Worm (Caenorhabditis elegans): ENCODE data around the gene sre-12.

Gene sre-12

DNA sequence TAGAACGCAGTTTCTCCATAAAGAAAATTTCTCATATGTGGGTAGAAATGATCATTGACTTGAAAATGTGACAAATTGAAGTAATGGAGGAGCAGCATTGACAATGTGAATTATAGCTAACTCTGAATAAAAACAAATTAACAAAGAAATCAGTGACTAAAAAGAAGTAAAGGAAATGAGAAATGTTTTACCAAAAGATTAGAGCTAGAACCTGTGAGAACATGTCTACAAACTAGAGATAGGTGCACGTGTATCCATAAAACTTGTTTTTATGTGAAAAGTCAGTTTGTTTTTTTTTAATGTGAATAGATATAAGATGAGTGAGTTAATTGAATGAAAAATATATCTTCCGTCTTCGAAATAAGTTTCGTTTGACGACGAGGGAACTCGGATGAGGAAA, at the start of gene sre-12:
Gene sre-12 (minus strand): TSS at position 101 of the 400 bp plus-strand sequence.
- no peak for TF ChIP-seq lir-3 (tag; optimal IDR thresholded peaks at IDR 0.05)
- TF ChIP-seq hif-1 (tag; optimal IDR thresholded peaks at IDR 0.05), result no peak
- TF ChIP-seq dmd-6 (GFP tag; IDR thresholded peaks at IDR 0.05), result no peak
- no peak for TF ChIP-seq lin-1 (GFP tag; IDR thresholded peaks at IDR 0.05)
- no peak for TF ChIP-seq F37D6.2 (tag; optimal IDR thresholded peaks at IDR 0.05)
- no peak for TF ChIP-seq nhr-25 (tag; optimal IDR thresholded peaks at IDR 0.05; ENCODE audit: borderline replicate concordance, insufficient read depth)
- TF ChIP-seq daf-16 (GFP tag; optimal IDR thresholded peaks at IDR 0.05), result no peak
- no peak for TF ChIP-seq daf-16 (tag; optimal IDR thresholded peaks at IDR 0.05)
- no peak for TF ChIP-seq R02D3.7 (tag; optimal IDR thresholded peaks at IDR 0.05)
- no peak for TF ChIP-seq Y48G9A.11 (GFP tag; IDR thresholded peaks at IDR 0.05)
- no peak for TF ChIP-seq snpc-1.2 (GFP tag; IDR thresholded peaks at IDR 0.05)
- TF ChIP-seq daf-8 (GFP tag; IDR thresholded peaks at IDR 0.05), result no peak
- no peak for TF ChIP-seq snpc-4 (tag; optimal IDR thresholded peaks at IDR 0.05)
- TF ChIP-seq dpl-1 (GFP tag; optimal IDR thresholded peaks at IDR 0.05), result no peak
- TF ChIP-seq spr-3 (GFP tag; optimal IDR thresholded peaks at IDR 0.05), result no peak
- TF ChIP-seq jun-1 (tag; optimal IDR thresholded peaks at IDR 0.05), result no peak

DNA sequence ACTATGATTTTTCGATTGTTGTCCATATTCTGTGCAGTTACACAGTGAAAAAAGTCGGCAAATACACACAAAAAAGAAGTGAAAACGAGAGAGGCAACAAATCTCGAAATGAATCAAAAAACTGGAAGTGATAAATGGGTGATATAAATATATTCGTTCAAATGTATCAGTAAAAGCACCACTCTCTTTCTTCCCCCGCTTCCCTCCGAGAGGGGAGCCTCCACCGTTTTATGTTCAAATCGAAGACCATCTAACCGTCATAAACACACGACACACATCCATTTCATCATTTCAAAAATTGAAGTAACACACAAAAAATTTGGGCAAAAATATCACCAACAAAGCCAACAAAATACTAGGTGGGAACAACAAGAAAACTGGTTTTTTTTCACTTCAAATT, 48.1 kb upstream of the sre-12 start, which contains the start of gene F20A1.6:
Gene F20A1.6 (minus strand): TSS at position 101 of the 400 bp plus-strand sequence.
- TF ChIP-seq zfp-2 (tag; optimal IDR thresholded peaks at IDR 0.05) (no peak), lir-3 (tag; optimal IDR thresholded peaks at IDR 0.05) (no peak), F44E2.7 (GFP tag; IDR thresholded peaks at IDR 0.05) (no peak), hlh-11 (tag; optimal IDR thresholded peaks at IDR 0.05) (no peak), nhr-25 (tag; optimal IDR thresholded peaks at IDR 0.05; ENCODE audit: borderline replicate concordance, insufficient read depth) (no peak), ces-1 (GFP tag; optimal IDR thresholded peaks at IDR 0.05) (no peak), madf-9 (GFP tag; conservative IDR thresholded peaks at IDR 0.05) (no peak), ZK337.2 (GFP tag; IDR thresholded peaks at IDR 0.05) (no peak), attf-4 (tag; optimal IDR thresholded peaks at IDR 0.05) (no peak), nhr-111 (GFP tag; optimal IDR thresholded peaks at IDR 0.05) (no peak), lin-15B (tag; optimal IDR thresholded peaks at IDR 0.05) (no peak), T26A8.4 (GFP tag; IDR thresholded peaks at IDR 0.05) (no peak), mdl-1 (tag; optimal IDR thresholded peaks at IDR 0.05) (no peak), zip-2 (tag; optimal IDR thresholded peaks at IDR 0.05) (no peak), spr-1 (tag; optimal IDR thresholded peaks at IDR 0.05) (no peak), madf-5 (GFP tag; IDR thresholded peaks at IDR 0.05) (no peak), skn-1 (tag; optimal IDR thresholded peaks at IDR 0.05) (no peak)

DNA sequence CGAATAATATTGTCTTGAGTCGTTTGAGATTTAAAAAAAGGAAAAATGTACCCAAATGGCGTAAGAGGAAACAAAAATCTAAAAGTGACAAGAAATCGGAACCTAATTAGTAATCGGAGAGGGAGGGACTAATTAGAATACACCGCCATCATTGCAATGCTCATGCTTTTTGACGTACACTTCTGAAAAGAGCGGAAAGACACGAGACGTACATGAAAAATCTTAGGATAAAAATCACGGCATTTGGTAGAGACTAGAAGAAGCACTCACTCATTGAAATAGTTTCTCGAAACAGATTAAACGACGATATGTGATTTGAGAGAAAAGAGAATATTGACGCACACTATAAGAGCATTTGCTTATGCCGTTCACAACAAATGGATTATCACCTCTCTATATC, 44.1 kb upstream of the sre-12 start:
- TF ChIP-seq zip-2 (tag; optimal IDR thresholded peaks at IDR 0.05), result no peak
- no peak for TF ChIP-seq Y48G9A.11 (GFP tag; IDR thresholded peaks at IDR 0.05)
- TF ChIP-seq F49E8.2 (tag; optimal IDR thresholded peaks at IDR 0.05; ENCODE audit: borderline replicate concordance), result no peak
- TF ChIP-seq daf-19 (GFP tag; conservative IDR thresholded peaks at IDR 0.05), result no peak

DNA sequence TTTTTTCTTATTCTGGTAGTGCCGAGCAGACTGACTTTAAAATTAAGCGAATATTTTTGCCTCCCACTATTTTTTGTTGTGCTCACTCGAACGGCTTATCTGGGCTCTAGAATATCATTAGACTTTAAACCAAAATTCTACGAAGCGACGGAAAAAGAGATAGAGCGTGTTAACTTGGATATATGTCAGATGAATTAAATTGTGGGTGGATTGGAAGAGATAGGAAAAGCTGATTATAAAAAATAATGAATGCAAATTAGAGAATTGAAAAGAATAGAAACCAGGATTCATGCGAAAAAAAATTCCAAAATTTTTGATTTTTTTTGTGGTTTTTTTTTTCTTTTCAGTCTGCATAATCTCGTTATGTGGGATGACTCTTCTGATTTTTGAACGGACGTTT, 42.9 kb upstream of the sre-12 start, which contains the start of gene F20A1.4:
Gene F20A1.4 (minus strand): TSS at position 101 of the 400 bp plus-strand sequence.
- TF ChIP-seq attf-4 (tag; optimal IDR thresholded peaks at IDR 0.05) (no peak), cey-2 (tag; optimal IDR thresholded peaks at IDR 0.05; ENCODE audit: borderline replicate concordance, insufficient read depth) (no peak), ama-1 (optimal IDR thresholded peaks at IDR 0.05) (no peak), F26F4.8 (GFP tag; conservative IDR thresholded peaks at IDR 0.05) (no peak), unc-39 (tag; optimal IDR thresholded peaks at IDR 0.05) (no peak), dpl-1 (GFP tag; optimal IDR thresholded peaks at IDR 0.05) (no peak), fos-1 (tag; optimal IDR thresholded peaks at IDR 0.05) (no peak), daf-19 (GFP tag; conservative IDR thresholded peaks at IDR 0.05) (no peak), arid-1 (GFP tag; conservative IDR thresholded peaks at IDR 0.05) (no peak), vab-7 (GFP tag; IDR thresholded peaks at IDR 0.05) (no peak)
